Fruit fly (Drosophila melanogaster) whole organism, embryonic: ENCODE results near the gene CG10252.

Experiments
- Bgb ChIP-seq: fragments of 200-800 bp; sonication (Bioruptor generic); IDR thresholded peaks from 2 replicates; pipeline ENCODE4 v1.3.6; 2022; ENCODE audit warnings: missing biosample characterization, missing genetic modification characterization; ENCODE audit not compliant: partially characterized antibody
- CG10654 ChIP-seq: fragments of 200-800 bp; sonication (Bioruptor generic); optimal IDR thresholded peaks from 2 replicates; lab custom pipeline; 2016; ENCODE audit warnings: missing biosample characterization, missing genetic modification characterization
- CG10959 ChIP-seq: fragments of 200-800 bp; sonication (Bioruptor generic); IDR thresholded peaks from 2 replicates; pipeline ENCODE4 v1.3.6; 2022; ENCODE audit warnings: missing biosample characterization, missing genetic modification characterization
- CG11093 ChIP-seq: fragments of 200-800 bp; sonication (Bioruptor generic); IDR thresholded peaks from 3 replicates; pipeline ENCODE4 v1.3.6; 2022; ENCODE audit warnings: missing biosample characterization, missing genetic modification characterization
- CG11560 ChIP-seq: fragments of 200-800 bp; sonication (Bioruptor generic); IDR thresholded peaks from 3 replicates; pipeline ENCODE4 v1.3.6; 2022; ENCODE audit warnings: missing biosample characterization, missing genetic modification characterization
- CG12071 ChIP-seq: fragments of 200-800 bp; sonication (Bioruptor generic); optimal IDR thresholded peaks from 3 replicates; lab custom pipeline; 2018; ENCODE audit warnings: missing biosample characterization, mild to moderate bottlenecking, missing genetic modification characterization
- CG13894 ChIP-seq: fragments of 200-800 bp; sonication (Bioruptor generic); optimal IDR thresholded peaks from 3 replicates; lab custom pipeline; 2018; ENCODE audit warnings: missing biosample characterization, mild to moderate bottlenecking, missing genetic modification characterization, moderate library complexity
- CG15073 ChIP-seq: fragments of 200-800 bp; sonication (Bioruptor generic); optimal IDR thresholded peaks from 2 replicates; lab custom pipeline; 2016; ENCODE audit warnings: missing biosample characterization, missing genetic modification characterization
- CG1602 ChIP-seq: fragments of 200-800 bp; sonication (Bioruptor generic); optimal IDR thresholded peaks from 3 replicates; lab custom pipeline; 2016; ENCODE audit warnings: missing biosample characterization, missing genetic modification characterization
- CG17328 ChIP-seq: fragments of 200-800 bp; sonication (Bioruptor generic); IDR thresholded peaks from 2 replicates; pipeline ENCODE4 v1.3.6; 2022; ENCODE audit warnings: missing biosample characterization, missing genetic modification characterization
- CG18599 ChIP-seq: fragments of 200-800 bp; sonication (Bioruptor generic); optimal IDR thresholded peaks from 3 replicates; lab custom pipeline; 2017; ENCODE audit warnings: missing biosample characterization, missing genetic modification characterization, mild to moderate bottlenecking, moderate library complexity, missing genetic modification reagents
- CG2120 ChIP-seq: fragments of 200-800 bp; sonication (Bioruptor generic); optimal IDR thresholded peaks from 3 replicates; lab custom pipeline; 2016; ENCODE audit warnings: missing biosample characterization, missing genetic modification characterization
- CG2875 ChIP-seq: fragments of 200-800 bp; sonication (Bioruptor generic); optimal IDR thresholded peaks from 2 replicates; lab custom pipeline; 2017; ENCODE audit warnings: missing biosample characterization, mild to moderate bottlenecking, missing genetic modification characterization, missing genetic modification reagents
- CG33557 ChIP-seq: fragments of 200-800 bp; sonication (Bioruptor generic); optimal IDR thresholded peaks from 2 replicates; lab custom pipeline; 2019; ENCODE audit warnings: missing biosample characterization, mild to moderate bottlenecking, missing genetic modification characterization, moderate library complexity
- CG4617 ChIP-seq: fragments of 200-800 bp; sonication (Bioruptor generic); optimal IDR thresholded peaks from 3 replicates; lab custom pipeline; 2016; ENCODE audit warnings: missing biosample characterization, missing genetic modification characterization, borderline replicate concordance
- CG5180 ChIP-seq: fragments of 200-800 bp; sonication (Bioruptor generic); optimal IDR thresholded peaks from 3 replicates; lab custom pipeline; 2017; ENCODE audit warnings: missing biosample characterization, missing genetic modification characterization, mild to moderate bottlenecking, moderate library complexity, missing genetic modification reagents
- CG7372 ChIP-seq: fragments of 200-800 bp; sonication (Bioruptor generic); IDR thresholded peaks from 2 replicates; pipeline ENCODE4 v1.3.6; 2022; ENCODE audit warnings: missing biosample characterization, missing genetic modification characterization
- CG8765 ChIP-seq: fragments of 200-800 bp; sonication (Bioruptor generic); IDR thresholded peaks from 2 replicates; pipeline ENCODE4 v1.3.6; 2022; ENCODE audit warnings: missing biosample characterization, missing genetic modification characterization
- CG9727 ChIP-seq: fragments of 200-800 bp; sonication (Bioruptor generic); optimal IDR thresholded peaks from 3 replicates; lab custom pipeline; 2017; ENCODE audit warnings: missing biosample characterization, mild to moderate bottlenecking, missing genetic modification characterization
- CkIIα-i1 ChIP-seq: fragments of 200-800 bp; sonication (Bioruptor generic); IDR thresholded peaks from 2 replicates; pipeline ENCODE4 v1.3.6; 2022; ENCODE audit warnings: missing biosample characterization, missing genetic modification characterization
- Dad ChIP-seq: fragments of 200-800 bp; sonication (Bioruptor generic); optimal IDR thresholded peaks from 3 replicates; lab custom pipeline; 2016; ENCODE audit warnings: missing biosample characterization, missing genetic modification characterization
- Dbx ChIP-seq: fragments of 200-800 bp; sonication (Bioruptor generic); IDR thresholded peaks from 3 replicates; pipeline ENCODE4 v1.3.6; 2022; ENCODE audit warnings: missing biosample characterization, missing genetic modification characterization
- Ets65A ChIP-seq: fragments of 200-800 bp; sonication (Bioruptor generic); peaks from one replicate; lab custom pipeline; 2016; ENCODE audit warnings: missing biosample characterization, missing genetic modification characterization
- MTF-1 ChIP-seq: fragments of 200-800 bp; sonication (Bioruptor generic); optimal IDR thresholded peaks from 2 replicates; lab custom pipeline; 2018; ENCODE audit warnings: missing biosample characterization, mild to moderate bottlenecking, missing genetic modification characterization, borderline replicate concordance
- Neu2 ChIP-seq: fragments of 200-800 bp; sonication (Bioruptor generic); optimal IDR thresholded peaks from 3 replicates; lab custom pipeline; 2016; ENCODE audit warnings: missing biosample characterization, missing genetic modification characterization, borderline replicate concordance
- Oaz ChIP-seq: fragments of 200-800 bp; sonication (Bioruptor generic); IDR thresholded peaks from 2 replicates; pipeline ENCODE4 v1.3.6; 2022; ENCODE audit warnings: missing biosample characterization, missing genetic modification characterization
- Rx ChIP-seq: fragments of 200-800 bp; sonication (Bioruptor generic); IDR thresholded peaks from 2 replicates; pipeline ENCODE4 v1.3.6; 2022; ENCODE audit warnings: missing biosample characterization, missing genetic modification characterization
- Xbp1 ChIP-seq: fragments of 200-800 bp; sonication (Bioruptor generic); optimal IDR thresholded peaks from 3 replicates; lab custom pipeline; 2016; ENCODE audit warnings: missing biosample characterization, mild to moderate bottlenecking, missing genetic modification characterization
- abd-A ChIP-seq: fragments of 200-800 bp; sonication (Bioruptor generic); optimal IDR thresholded peaks from 3 replicates; lab custom pipeline; 2019; ENCODE audit warnings: missing biosample characterization, mild to moderate bottlenecking, missing genetic modification characterization, moderate library complexity
- ac ChIP-seq: fragments of 200-800 bp; sonication (Bioruptor generic); optimal IDR thresholded peaks from 3 replicates; lab custom pipeline; 2017; ENCODE audit warnings: missing biosample characterization, mild to moderate bottlenecking, missing genetic modification characterization
- ase ChIP-seq: fragments of 200-800 bp; sonication (Bioruptor generic); IDR thresholded peaks from 3 replicates; pipeline ENCODE4 v1.3.6; 2022; ENCODE audit warnings: missing biosample characterization, missing genetic modification characterization
- cad ChIP-seq: fragments of >200 bp; optimal IDR thresholded peaks from 2 replicates; lab custom pipeline; 2017; ENCODE audit warnings: missing biosample characterization, missing genetic modification characterization
- chm ChIP-seq: fragments of 200-800 bp; sonication (Bioruptor generic); IDR thresholded peaks from 2 replicates; pipeline ENCODE4 v1.3.6; 2022; ENCODE audit warnings: missing biosample characterization, missing genetic modification characterization
- corto ChIP-seq: fragments of 200-800 bp; sonication (Bioruptor generic); optimal IDR thresholded peaks from 2 replicates; lab custom pipeline; 2016; ENCODE audit warnings: missing biosample characterization, mild to moderate bottlenecking, missing genetic modification characterization, moderate library complexity
- dan ChIP-seq: fragments of 200-800 bp; sonication (Bioruptor generic); IDR thresholded peaks from 2 replicates; pipeline ENCODE4 v1.3.6; 2022; ENCODE audit warnings: missing biosample characterization, missing genetic modification characterization
- emc ChIP-seq: fragments of 200-800 bp; sonication (Bioruptor generic); optimal IDR thresholded peaks from 2 replicates; lab custom pipeline; 2016; ENCODE audit warnings: missing biosample characterization, missing genetic modification characterization
- exex ChIP-seq: fragments of 200-800 bp; sonication (Bioruptor generic); optimal IDR thresholded peaks from 4 replicates; lab custom pipeline; 2018; ENCODE audit warnings: missing biosample characterization, mild to moderate bottlenecking, missing genetic modification characterization, moderate library complexity
- eyg ChIP-seq: fragments of 200-800 bp; sonication (Bioruptor generic); optimal IDR thresholded peaks from 3 replicates; lab custom pipeline; 2016; ENCODE audit warnings: missing biosample characterization, missing genetic modification characterization
- fu2 ChIP-seq: fragments of 200-800 bp; sonication (Bioruptor generic); optimal IDR thresholded peaks from 2 replicates; lab custom pipeline; 2016; ENCODE audit warnings: missing biosample characterization, missing genetic modification characterization
- gcm2 ChIP-seq: fragments of 200-800 bp; sonication (Bioruptor generic); optimal IDR thresholded peaks from 2 replicates; lab custom pipeline; 2016; ENCODE audit warnings: missing biosample characterization, missing genetic modification characterization
- gro ChIP-seq: fragments of 200-800 bp; sonication (Bioruptor generic); optimal IDR thresholded peaks from 2 replicates; lab custom pipeline; 2016; ENCODE audit warnings: missing biosample characterization, missing genetic modification characterization
- hbn ChIP-seq: fragments of 200-800 bp; sonication (Bioruptor generic); IDR thresholded peaks from 2 replicates; pipeline ENCODE4 v1.3.6; 2022; ENCODE audit warnings: missing biosample characterization, missing genetic modification characterization; ENCODE audit not compliant: partially characterized antibody
- hkb ChIP-seq, 2 experiments: fragments of 200-800 bp in 1 of 2; fragments of >200 bp in 1 of 2; sonication (Bioruptor generic) in 1 of 2; IDR thresholded peaks in 1 of 2; optimal IDR thresholded peaks in 1 of 2; 2 replicates each; pipeline versions ENCODE4 v1.3.6 to Lab custom; 2017 to 2022; ENCODE audit warnings: missing biosample characterization in 1 of 2, missing genetic modification characterization in 1 of 2
- ind ChIP-seq: fragments of 200-800 bp; sonication (Bioruptor generic); optimal IDR thresholded peaks from 3 replicates; lab custom pipeline; 2016; ENCODE audit warnings: missing biosample characterization, missing genetic modification characterization
- onecut ChIP-seq: fragments of 200-800 bp; sonication (Bioruptor generic); IDR thresholded peaks from 2 replicates; pipeline ENCODE4 v1.3.6; 2022; ENCODE audit warnings: missing biosample characterization, missing genetic modification characterization
- pum ChIP-seq: fragments of 200-800 bp; sonication (Bioruptor generic); optimal IDR thresholded peaks from 2 replicates; lab custom pipeline; 2016; ENCODE audit warnings: missing biosample characterization, missing genetic modification characterization
- ro ChIP-seq: fragments of 200-800 bp; sonication (Bioruptor generic); IDR thresholded peaks from 2 replicates; pipeline ENCODE4 v1.3.6; 2022; ENCODE audit warnings: missing biosample characterization, missing genetic modification characterization
- toy ChIP-seq: fragments of 200-800 bp; sonication (Bioruptor generic); IDR thresholded peaks from 2 replicates; pipeline ENCODE4 v1.3.6; 2022; ENCODE audit warnings: missing biosample characterization, missing genetic modification characterization
- trh ChIP-seq: fragments of 200-800 bp; sonication (Bioruptor generic); optimal IDR thresholded peaks from 2 replicates; lab custom pipeline; 2016; ENCODE audit warnings: missing biosample characterization, missing genetic modification characterization

CG10252 gene

DNA sequence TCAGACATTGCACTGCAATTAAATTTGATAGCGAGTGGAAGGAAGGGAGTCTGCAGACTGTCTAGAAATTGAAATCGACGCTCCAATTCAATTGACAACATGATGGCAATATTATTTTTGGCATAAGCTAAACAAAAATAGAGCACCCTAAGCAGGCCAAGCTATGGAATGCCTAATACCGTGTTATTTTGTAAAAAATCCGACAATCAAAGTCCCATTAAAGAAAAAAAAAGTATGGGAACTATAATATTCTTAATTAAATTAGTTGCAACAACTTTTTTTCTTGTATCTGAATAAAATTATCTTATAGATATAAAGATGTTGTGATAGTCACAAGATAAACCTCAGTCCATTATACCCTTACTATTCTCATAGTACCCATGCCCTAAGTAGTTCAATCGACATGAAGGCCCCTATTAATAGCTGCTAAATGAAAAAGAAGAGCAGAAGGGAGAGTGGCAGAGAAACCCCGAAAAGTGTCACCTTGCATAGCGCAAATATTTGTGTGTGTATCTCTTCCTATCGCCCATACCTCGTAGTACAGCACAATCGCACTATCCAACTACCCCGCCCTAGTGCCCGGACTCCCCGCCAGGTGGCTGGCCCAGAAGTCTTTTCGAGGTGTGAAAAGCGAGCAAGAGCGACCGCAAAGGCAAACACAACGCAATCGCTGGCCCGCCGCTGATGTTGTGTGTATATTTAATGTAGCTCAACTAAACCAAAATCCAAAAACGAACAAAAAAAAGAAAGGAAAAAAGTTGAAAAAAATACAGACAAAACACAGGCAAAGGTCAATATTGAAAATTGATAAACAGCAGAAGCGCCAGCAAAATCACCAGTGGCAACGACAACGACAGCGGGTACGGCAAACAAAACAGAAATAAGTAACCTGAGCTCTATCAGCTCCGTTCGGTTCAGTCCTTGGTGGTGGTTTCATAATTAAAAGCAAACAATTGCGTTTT is 38.4 kb downstream of the CG10252 start (continued):
- TF ChIP-seq CG13894 (tag; lab: Kevin White, UChicago), result no peak
- peak; percentile 55 for TF ChIP-seq CG12071 (GFP tag; lab: Kevin White, UChicago)
- TF ChIP-seq ind (GFP tag; lab: Kevin White, UChicago), result peak; percentile 15
- TF ChIP-seq gro (GFP tag; lab: Kevin White, UChicago), result no peak
- TF ChIP-seq Ets65A (GFP tag; lab: Kevin White, UChicago), result peak; percentile 63
- TF ChIP-seq Dbx, result no peak
- no peak for TF ChIP-seq Neu2 (GFP tag; lab: Kevin White, UChicago)
- TF ChIP-seq chm (GFP tag; lab: Robert Waterston, UW), result peak; percentile 86; the same call in 1 of the 2 replicates
- TF ChIP-seq CG18599 (GFP tag; lab: Kevin White, UChicago), result peak; percentile 82
- TF ChIP-seq pum (GFP tag; lab: Kevin White, UChicago), result peak; percentile 56
- peak; percentile 95 for TF ChIP-seq CG33557 (GFP tag; lab: Kevin White, UChicago)
- no peak for TF ChIP-seq corto (GFP tag; lab: Kevin White, UChicago)
- TF ChIP-seq CG11093 (GFP tag; lab: Robert Waterston, UW), result no peak
- peak; percentile 87 for TF ChIP-seq CG9727 (GFP tag; lab: Kevin White, UChicago)
- no peak for TF ChIP-seq fu2
- peak; percentile 84 for TF ChIP-seq MTF-1 (GFP tag; lab: Kevin White, UChicago)
- no peak for TF ChIP-seq CG15073
- no peak for TF ChIP-seq Oaz (GFP tag; lab: Robert Waterston, UW)
- TF ChIP-seq ro, result no peak
- no peak for TF ChIP-seq CG2120 (GFP tag; lab: Kevin White, UChicago)
- TF ChIP-seq CkIIα-i1, result no peak
- TF ChIP-seq exex (tag; lab: Kevin White, UChicago), result peak; percentile 28
- TF ChIP-seq gcm2 (GFP tag; lab: Kevin White, UChicago), result peak; percentile 33
- TF ChIP-seq hbn (GFP tag; lab: Robert Waterston, UW), result no peak
- TF ChIP-seq CG11560 (tag; lab: Robert Waterston, UW), result no peak
- no peak; the same call in 1 of the 2 replicates for TF ChIP-seq CG10959 (GFP tag; lab: Robert Waterston, UW)
- no peak for TF ChIP-seq eyg
- TF ChIP-seq dan (GFP tag; lab: Robert Waterston, UW), result no peak
- TF ChIP-seq CG17328 (GFP tag; lab: Robert Waterston, UW), result peak; percentile 23; the same call in 1 of the 2 replicates
- TF ChIP-seq emc (GFP tag; lab: Kevin White, UChicago), result no peak
- no peak for TF ChIP-seq Rx (GFP tag; lab: Robert Waterston, UW)
- TF ChIP-seq CG4617 (GFP tag; lab: Kevin White, UChicago), result peak; percentile 29
- TF ChIP-seq abd-A (tag; lab: Kevin White, UChicago), result peak; percentile 9
- TF ChIP-seq Dad (GFP tag; lab: Kevin White, UChicago), result no peak
- TF ChIP-seq ase (GFP tag; lab: Robert Waterston, UW), result peak; percentile 25; the same call in 1 of the 3 replicates
- peak; percentile 68 for TF ChIP-seq CG5180 (GFP tag; lab: Kevin White, UChicago)
- peak; percentile 71 for TF ChIP-seq onecut
- TF ChIP-seq cad (GFP tag; lab: Kevin White, UChicago), result no peak
- no peak for TF ChIP-seq hkb (optimal IDR thresholded peaks at IDR 0.05; lab: Kevin White, UChicago)
- TF ChIP-seq hkb (GFP tag; IDR thresholded peaks at IDR 0.05; lab: Robert Waterston, UW), result 0 out of 2 replicates have a peak, but pooled peaks have one; percentile 18
- TF ChIP-seq CG2875 (GFP tag; lab: Kevin White, UChicago), result peak; percentile 86
- TF ChIP-seq CG10654 (GFP tag; lab: Kevin White, UChicago), result peak; percentile 22
- TF ChIP-seq ac (GFP tag; lab: Kevin White, UChicago), result peak; percentile 84
- TF ChIP-seq trh, result peak; percentile 38
- TF ChIP-seq CG8765, result no peak
- TF ChIP-seq CG7372 (GFP tag; lab: Robert Waterston, UW), result no peak
- TF ChIP-seq Xbp1, result no peak
- no peak for TF ChIP-seq Bgb
- peak; percentile 27 for TF ChIP-seq CG1602 (GFP tag; lab: Kevin White, UChicago)
- TF ChIP-seq toy (GFP tag; lab: Robert Waterston, UW), result no peak
